Fruit fly (Drosophila melanogaster) whole organism, adult: ENCODE data around the gene RFeSP.

ENCODE experiments used
- CG1620 ChIP-seq: fragments of 200-800 bp; sonication (Bioruptor generic); optimal IDR thresholded peaks from 2 replicates; lab custom pipeline; 2016; ENCODE audit warnings: missing biosample characterization, missing genetic modification characterization
- Hr96 ChIP-seq: fragments of 200-800 bp; sonication (Bioruptor generic); optimal IDR thresholded peaks from 2 replicates; lab custom pipeline; 2016; ENCODE audit warnings: missing biosample characterization, missing genetic modification characterization
- cnc ChIP-seq, 2 experiments: fragments of >200 bp; optimal IDR thresholded peaks; 2 replicates each; lab custom pipeline; 2017
- kay ChIP-seq: fragments of 200-800 bp; sonication (Bioruptor generic); peaks from one replicate; lab custom pipeline; 2016; ENCODE audit warnings: missing biosample characterization, missing genetic modification characterization, borderline replicate concordance
- tj ChIP-seq: fragments of 200-800 bp; sonication (Bioruptor generic); optimal IDR thresholded peaks from 3 replicates; lab custom pipeline; 2017; ENCODE audit warnings: missing biosample characterization, mild to moderate bottlenecking, missing genetic modification characterization, moderate library complexity

DNA sequence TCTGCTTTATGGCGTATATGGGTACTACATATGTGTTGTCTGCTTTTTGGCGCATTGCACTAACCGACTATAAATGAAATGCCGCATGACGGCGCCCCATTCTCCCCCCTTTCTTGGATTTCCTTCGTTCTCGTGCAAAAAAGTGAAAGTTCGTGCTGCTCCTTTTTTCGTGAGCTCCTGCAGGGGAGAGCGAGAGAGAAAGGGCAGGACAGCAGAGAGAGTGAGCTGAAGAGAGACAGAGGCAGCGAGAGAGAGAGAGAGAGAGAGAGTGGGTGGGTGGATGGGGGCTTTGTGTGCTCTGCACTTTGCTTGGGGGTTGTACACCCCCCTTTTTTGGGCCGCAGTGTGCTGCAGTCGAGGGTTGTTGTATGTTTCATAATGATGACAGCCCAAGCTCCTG lies 49.1 kb upstream of the RFeSP start:
- TF ChIP-seq cnc (optimal IDR thresholded peaks at IDR 0.05; lab: Kevin White, UChicago) (no peak), CG1620 (no peak), kay (GFP tag; lab: Kevin White, UChicago) (no peak), tj (GFP tag; lab: Kevin White, UChicago) (no peak), Hr96 (GFP tag; lab: Kevin White, UChicago) (no peak)
